Worm (Caenorhabditis elegans) whole organism, L4 larva: Measurements from ENCODE around the gene cnnm-1.

Experiments used
- D1046.2 ChIP-seq: fragments of 200-800 bp; sonication (Bioruptor generic); IDR thresholded peaks from 2 replicates; pipeline ENCODE4 v1.3.6; 2022; ENCODE audit warnings: missing genetic modification characterization, missing compliant biosample characterization
- F10B5.3 ChIP-seq: sonication (generic microtip); optimal IDR thresholded peaks from 2 replicates; lab custom pipeline; 2016; ENCODE audit warnings: mild to moderate bottlenecking, missing genetic modification characterization, missing compliant biosample characterization
- F26F4.8 ChIP-seq: fragments of 200-800 bp; sonication (Bioruptor generic); conservative IDR thresholded peaks from 2 replicates; pipeline ENCODE4 v1.3.6; 2022; ENCODE audit warnings: missing genetic modification characterization, missing compliant biosample characterization
- F44E2.7 ChIP-seq: fragments of 200-800 bp; sonication (Bioruptor generic); IDR thresholded peaks from 2 replicates; pipeline ENCODE4 v2.1.2; 2022; ENCODE audit warnings: missing genetic modification characterization, missing compliant biosample characterization
- F49E8.2 ChIP-seq: sonication (generic microtip); optimal IDR thresholded peaks from 2 replicates; lab custom pipeline; 2016; ENCODE audit warnings: missing compliant biosample characterization, mild to moderate bottlenecking, missing genetic modification characterization, borderline replicate concordance
- Y5F2A.4 ChIP-seq: fragments of 200-800 bp; sonication (Bioruptor generic); optimal IDR thresholded peaks from 2 replicates; lab custom pipeline; 2018; ENCODE audit warnings: mild to moderate bottlenecking, missing genetic modification characterization, missing compliant biosample characterization
- ZK546.5 ChIP-seq, 2 experiments: sonication (generic microtip); optimal IDR thresholded peaks; 2 replicates each; lab custom pipeline; 2017; ENCODE audit warnings: missing biosample characterization in 2 of 2, missing genetic modification characterization in 2 of 2
- aha-1 ChIP-seq: fragments of 150-350 bp; peaks from one replicate; lab custom pipeline; 2014; ENCODE audit warnings: missing biosample characterization, missing genetic modification characterization
- aly-2 ChIP-seq: sonication (generic microtip); optimal IDR thresholded peaks from 2 replicates; lab custom pipeline; 2018; ENCODE audit warnings: missing biosample characterization, missing genetic modification characterization
- arid-1 ChIP-seq: fragments of 200-800 bp; sonication (Bioruptor generic); conservative IDR thresholded peaks from 2 replicates; pipeline ENCODE4 v1.3.6; 2022; ENCODE audit warnings: missing genetic modification reagents, missing genetic modification characterization, missing compliant biosample characterization
- ceh-28 ChIP-seq: fragments of 150-350 bp; optimal IDR thresholded peaks from 2 replicates; lab custom pipeline; 2014; ENCODE audit warnings: missing biosample characterization, missing genetic modification reagents, missing genetic modification characterization
- ces-1 ChIP-seq: fragments of 150-350 bp; sonication (generic microtip); optimal IDR thresholded peaks from 4 replicates; lab custom pipeline; 2014; ENCODE audit warnings: missing biosample characterization, missing genetic modification reagents, missing genetic modification characterization
- cey-2 ChIP-seq: sonication (generic microtip); optimal IDR thresholded peaks from 3 replicates; lab custom pipeline; 2017; ENCODE audit warnings: missing genetic modification characterization, mild to moderate bottlenecking, missing compliant biosample characterization, antibody characterized with exemption, borderline replicate concordance; ENCODE audit not compliant: insufficient read depth
- daf-12 ChIP-seq: fragments of 150-350 bp; optimal IDR thresholded peaks from 2 replicates; lab custom pipeline; 2014; ENCODE audit warnings: missing biosample characterization, missing genetic modification reagents, missing genetic modification characterization
- daf-8 ChIP-seq: fragments of 200-800 bp; sonication (Bioruptor generic); IDR thresholded peaks from 2 replicates; pipeline ENCODE4 v1.3.6; 2022; ENCODE audit warnings: missing genetic modification characterization, missing compliant biosample characterization
- dmd-6 ChIP-seq: fragments of 200-800 bp; sonication (Bioruptor generic); IDR thresholded peaks from 2 replicates; pipeline ENCODE4 v1.3.6; 2022; ENCODE audit warnings: missing genetic modification reagents, missing genetic modification characterization, missing compliant biosample characterization
- duxl-1 ChIP-seq: sonication (generic microtip); optimal IDR thresholded peaks from 2 replicates; lab custom pipeline; 2016; ENCODE audit warnings: mild to moderate bottlenecking, missing genetic modification characterization, moderate library complexity, missing compliant biosample characterization; ENCODE audit not compliant: poor library complexity
- dve-1 ChIP-seq: sonication (generic microtip); optimal IDR thresholded peaks from 2 replicates; lab custom pipeline; 2017; ENCODE audit warnings: antibody characterized with exemption, mild to moderate bottlenecking, missing genetic modification characterization, missing compliant biosample characterization; ENCODE audit not compliant: insufficient read depth
- fkh-10 ChIP-seq: fragments of 150-350 bp; optimal IDR thresholded peaks from 2 replicates; lab custom pipeline; 2014; ENCODE audit warnings: missing biosample characterization, missing genetic modification reagents, missing genetic modification characterization
- hif-1 ChIP-seq, 2 experiments: sonication (generic microtip); optimal IDR thresholded peaks; 2 replicates each; lab custom pipeline; 2016 to 2017; ENCODE audit warnings: missing compliant biosample characterization in 2 of 2, missing genetic modification characterization in 2 of 2, missing genetic modification reagents in 2 of 2, missing genotype in 2 of 2, mild to moderate bottlenecking in 1 of 2
- hmg-1.1 ChIP-seq: fragments of 200-800 bp; sonication (Bioruptor generic); IDR thresholded peaks from 2 replicates; pipeline ENCODE4 v1.3.6; 2022; ENCODE audit warnings: missing genetic modification reagents, missing genetic modification characterization, missing compliant biosample characterization
- jun-1 ChIP-seq: fragments of 150-350 bp; optimal IDR thresholded peaks from 2 replicates; lab custom pipeline; 2014; ENCODE audit warnings: missing biosample characterization, missing genetic modification reagents, missing genetic modification characterization
- lim-7 ChIP-seq: fragments of 200-800 bp; sonication (Bioruptor generic); IDR thresholded peaks from 2 replicates; pipeline ENCODE4 v1.3.6; 2022; ENCODE audit warnings: missing genetic modification characterization, missing compliant biosample characterization
- lin-29 ChIP-seq: fragments of 200-800 bp; sonication (Bioruptor generic); IDR thresholded peaks from 2 replicates; pipeline ENCODE4 v1.3.6; 2022; ENCODE audit warnings: missing genetic modification reagents, missing genetic modification characterization, missing compliant biosample characterization
- lsy-2 ChIP-seq, 2 experiments: fragments of 150-350 bp in 1 of 2; sonication (generic microtip) in 1 of 2; optimal IDR thresholded peaks; 2 replicates each; lab custom pipeline; 2014 to 2017; ENCODE audit warnings: missing biosample characterization in 2 of 2, missing genetic modification characterization in 2 of 2
- mdt-29 ChIP-seq: fragments of 200-800 bp; sonication (Bioruptor generic); IDR thresholded peaks from 2 replicates; pipeline ENCODE4 v1.3.6; 2022; ENCODE audit warnings: missing genetic modification reagents, missing genetic modification characterization, missing compliant biosample characterization
- mep-1 ChIP-seq: fragments of 150-350 bp; sonication (generic microtip); optimal IDR thresholded peaks from 3 replicates; lab custom pipeline; 2014; ENCODE audit warnings: missing biosample characterization, missing genetic modification characterization
- mes-2 ChIP-seq: sonication (generic microtip); optimal IDR thresholded peaks from 2 replicates; lab custom pipeline; 2016; ENCODE audit warnings: missing genotype, mild to moderate bottlenecking, missing genetic modification characterization, missing compliant biosample characterization; ENCODE audit not compliant: poor library complexity, severe bottlenecking
- mxl-2 ChIP-seq: fragments of 200-800 bp; sonication (Bioruptor generic); conservative IDR thresholded peaks from 2 replicates; pipeline ENCODE4 v1.3.6; 2022; ENCODE audit warnings: missing genetic modification reagents, missing genetic modification characterization, missing compliant biosample characterization
- nhr-102 ChIP-seq: sonication (generic microtip); optimal IDR thresholded peaks from 2 replicates; lab custom pipeline; 2016; ENCODE audit warnings: mild to moderate bottlenecking, missing genetic modification characterization, moderate library complexity, missing compliant biosample characterization
- nhr-237 ChIP-seq: sonication (generic microtip); optimal IDR thresholded peaks from 2 replicates; lab custom pipeline; 2017; ENCODE audit warnings: missing biosample characterization, missing genetic modification characterization
- nhr-41 ChIP-seq: fragments of 200-800 bp; sonication (Bioruptor generic); IDR thresholded peaks from 2 replicates; pipeline ENCODE4 v1.3.6; 2022; ENCODE audit warnings: missing genetic modification reagents, missing genetic modification characterization, missing compliant biosample characterization
- nhr-42 ChIP-seq: fragments of 200-800 bp; sonication (Bioruptor generic); IDR thresholded peaks from 2 replicates; pipeline ENCODE4 v1.3.6; 2022; ENCODE audit warnings: missing genetic modification characterization, missing compliant biosample characterization
- nhr-48 ChIP-seq: sonication (generic microtip); optimal IDR thresholded peaks from 2 replicates; lab custom pipeline; 2016; ENCODE audit warnings: mild to moderate bottlenecking, missing genetic modification characterization, missing compliant biosample characterization
- nhr-6 ChIP-seq: fragments of 150-350 bp; optimal IDR thresholded peaks from 2 replicates; lab custom pipeline; 2014; ENCODE audit warnings: missing biosample characterization, missing genetic modification characterization
- nhr-76 ChIP-seq: fragments of 150-350 bp; optimal IDR thresholded peaks from 2 replicates; lab custom pipeline; 2014; ENCODE audit warnings: missing biosample characterization, missing genetic modification characterization
- nhr-77 ChIP-seq: fragments of 150-350 bp; optimal IDR thresholded peaks from 2 replicates; lab custom pipeline; 2014; ENCODE audit warnings: missing biosample characterization, missing genetic modification characterization
- pha-4 ChIP-seq, 2 experiments: fragments of 150-350 bp in 1 of 2; fragments of 200-800 bp in 1 of 2; sonication (Bioruptor generic) in 1 of 2; IDR thresholded peaks in 1 of 2; optimal IDR thresholded peaks in 1 of 2; 2 replicates each; pipeline versions ENCODE4 v1.3.6 to Lab custom; 2014 to 2022; ENCODE audit warnings: missing genetic modification characterization in 2 of 2, missing genetic modification reagents in 2 of 2, missing biosample characterization in 1 of 2, missing compliant biosample characterization in 1 of 2
- pqm-1 ChIP-seq: sonication (generic microtip); optimal IDR thresholded peaks from 2 replicates; lab custom pipeline; 2017; ENCODE audit warnings: missing biosample characterization, missing genetic modification characterization
- rbr-2 ChIP-seq: sonication (generic microtip); optimal IDR thresholded peaks from 2 replicates; lab custom pipeline; 2016; ENCODE audit warnings: missing genotype, missing genetic modification characterization, missing compliant biosample characterization
- set-16 ChIP-seq: fragments of 200-800 bp; sonication (Bioruptor generic); IDR thresholded peaks from 2 replicates; pipeline ENCODE4 v1.3.6; 2022; ENCODE audit warnings: missing genetic modification reagents, missing genetic modification characterization, missing compliant biosample characterization
- skn-1 ChIP-seq: fragments of 150-350 bp; optimal IDR thresholded peaks from 2 replicates; lab custom pipeline; 2014; ENCODE audit warnings: missing biosample characterization, missing genetic modification characterization
- snpc-1.2 ChIP-seq: fragments of 200-800 bp; sonication (Bioruptor generic); IDR thresholded peaks from 2 replicates; pipeline ENCODE4 v1.3.6; 2022; ENCODE audit warnings: missing genetic modification reagents, missing genetic modification characterization, missing compliant biosample characterization
- snpc-4 ChIP-seq: fragments of 150-350 bp; optimal IDR thresholded peaks from 2 replicates; lab custom pipeline; 2014; ENCODE audit warnings: missing biosample characterization, missing genetic modification characterization
- spr-3 ChIP-seq: fragments of 200-800 bp; sonication (Bioruptor generic); optimal IDR thresholded peaks from 2 replicates; lab custom pipeline; 2018; ENCODE audit warnings: mild to moderate bottlenecking, missing genetic modification characterization, missing compliant biosample characterization
- vab-7 ChIP-seq: fragments of 200-800 bp; sonication (Bioruptor generic); IDR thresholded peaks from 2 replicates; pipeline ENCODE4 v1.3.6; 2022; ENCODE audit warnings: missing genetic modification reagents, missing genetic modification characterization, missing compliant biosample characterization
- zfp-2 ChIP-seq: sonication (generic microtip); optimal IDR thresholded peaks from 2 replicates; lab custom pipeline; 2016; ENCODE audit warnings: mild to moderate bottlenecking, missing genetic modification characterization, missing compliant biosample characterization
- zfp-3 ChIP-seq: fragments of 200-800 bp; sonication (Bioruptor generic); conservative IDR thresholded peaks from 2 replicates; pipeline ENCODE4 v1.3.6; 2022; ENCODE audit warnings: missing genetic modification reagents, missing genetic modification characterization, missing compliant biosample characterization
- ztf-11 ChIP-seq: fragments of 150-350 bp; optimal IDR thresholded peaks from 2 replicates; lab custom pipeline; 2014; ENCODE audit warnings: missing biosample characterization, missing genetic modification characterization
- ztf-7 ChIP-seq: fragments of 150-350 bp; optimal IDR thresholded peaks from 2 replicates; lab custom pipeline; 2014; ENCODE audit warnings: missing biosample characterization, missing genetic modification characterization

cnnm-1 gene

ce11 chrIV:17249691-17250181 is 43.1 kb upstream of the cnnm-1 start, which contains the start of gene eelo-2 (continued):
- TF ChIP-seq nhr-41: peak; percentile 90
- TF ChIP-seq hmg-1.1: peak; percentile 97
- TF ChIP-seq vab-7 (GFP tag; lab: Robert Waterston, UW): peak; percentile 87
- no peak for TF ChIP-seq F26F4.8 (GFP tag; lab: Robert Waterston, UW)
- peak; percentile 98 for TF ChIP-seq nhr-102
- peak; percentile 75 for TF ChIP-seq nhr-76 (tag; lab: Kevin White, UChicago)
- peak; percentile 34 for TF ChIP-seq ces-1 (GFP tag; lab: Kevin White, UChicago)
- TF ChIP-seq nhr-48 (tag; lab: Kevin White, UChicago): peak; percentile 97
- TF ChIP-seq arid-1: peak; percentile 97
- TF ChIP-seq zfp-2 (tag; lab: Kevin White, UChicago): peak; percentile 84
- peak; percentile 99 for TF ChIP-seq snpc-1.2 (GFP tag; lab: Robert Waterston, UW)
- peak; percentile 95 for TF ChIP-seq pha-4 (GFP tag; IDR thresholded peaks at IDR 0.05; lab: Robert Waterston, UW)
- TF ChIP-seq pha-4 (tag; optimal IDR thresholded peaks at IDR 0.05; lab: Kevin White, UChicago): peak; percentile 6
- no peak for TF ChIP-seq ceh-28 (tag; lab: Kevin White, UChicago)
- peak; percentile 97 for TF ChIP-seq fkh-10 (GFP tag; lab: Kevin White, UChicago)
- peak; percentile 99 for TF ChIP-seq dve-1 (tag; lab: Kevin White, UChicago)
- TF ChIP-seq Y5F2A.4 (GFP tag; lab: Kevin White, UChicago): peak; percentile 78
- no peak for TF ChIP-seq skn-1
- TF ChIP-seq daf-12 (tag; lab: Kevin White, UChicago): no peak
- peak; percentile 97 for TF ChIP-seq dmd-6
- TF ChIP-seq cey-2 (tag; lab: Kevin White, UChicago): peak; percentile 1
- TF ChIP-seq nhr-42 (GFP tag; lab: Robert Waterston, UW): peak; percentile 96
- peak; percentile 97 for TF ChIP-seq lin-29 (GFP tag; lab: Robert Waterston, UW)
- peak; percentile 99 for TF ChIP-seq aha-1
- no peak for TF ChIP-seq ztf-11
- peak; percentile 89 for TF ChIP-seq D1046.2 (GFP tag; lab: Robert Waterston, UW)
- peak in 1 of 2 experiments; percentile 79 for TF ChIP-seq ZK546.5 (tag; optimal IDR thresholded peaks at IDR 0.05; lab: Kevin White, UChicago)
- no peak for TF ChIP-seq aly-2
- TF ChIP-seq set-16: peak; percentile 68
- TF ChIP-seq lim-7: no peak
- TF ChIP-seq zfp-3 (GFP tag; lab: Robert Waterston, UW): peak; percentile 97
- peak; percentile 96 for TF ChIP-seq F49E8.2
- peak; percentile 93 for TF ChIP-seq F10B5.3 (tag; lab: Kevin White, UChicago)
- peak; percentile 99 for TF ChIP-seq nhr-6 (tag; lab: Kevin White, UChicago)
- peak; percentile 98 for TF ChIP-seq rbr-2 (tag; lab: Kevin White, UChicago)
- TF ChIP-seq nhr-237 (tag; lab: Kevin White, UChicago): peak; percentile 54
- peak; percentile 96 for TF ChIP-seq spr-3 (GFP tag; lab: Kevin White, UChicago)
- peak; percentile 74 to 91 for TF ChIP-seq hif-1 (tag; optimal IDR thresholded peaks at IDR 0.05; lab: Kevin White, UChicago)
- TF ChIP-seq F44E2.7 (GFP tag; lab: Robert Waterston, UW): peak; percentile 4; the same call in 1 of the 2 replicates
- TF ChIP-seq daf-8: no peak
- peak; percentile 98 for TF ChIP-seq nhr-77 (tag; lab: Kevin White, UChicago)
- TF ChIP-seq jun-1 (tag; lab: Kevin White, UChicago): peak; percentile 94
- peak; percentile 96 for TF ChIP-seq mdt-29 (GFP tag; lab: Robert Waterston, UW)
- TF ChIP-seq pqm-1 (tag; lab: Kevin White, UChicago): peak; percentile 63
- peak; percentile 34 for TF ChIP-seq snpc-4 (tag; lab: Kevin White, UChicago)
- peak; percentile 86 for TF ChIP-seq mxl-2 (GFP tag; lab: Robert Waterston, UW)
- peak; percentile 96 for TF ChIP-seq duxl-1 (tag; lab: Kevin White, UChicago)
- peak; percentile 99 for TF ChIP-seq mep-1 (tag; lab: Kevin White, UChicago)
- peak; percentile 91 to 97 for TF ChIP-seq lsy-2 (tag; optimal IDR thresholded peaks at IDR 0.05; lab: Kevin White, UChicago)
- TF ChIP-seq ztf-7 (tag; lab: Kevin White, UChicago): peak; percentile 90
- peak; percentile 97 for TF ChIP-seq mes-2
